Worm (Caenorhabditis elegans) whole organism, L4/young adult: ENCODE measurements around the gene Y46D2A.3.
"Not testable (repeated sequence)": the region's sequence is repeated elsewhere in the genome, so short reads cannot be mapped to it uniquely, and the experiment has no call there.

Source experiments
- W03F9.2 ChIP-seq: fragments of 150-350 bp; optimal IDR thresholded peaks from 2 replicates; lab custom pipeline; 2014; ENCODE audit warnings: missing biosample characterization, missing genetic modification characterization
- dao-5 ChIP-seq: sonication (generic microtip); optimal IDR thresholded peaks from 2 replicates; lab custom pipeline; 2016; ENCODE audit warnings: missing genotype, missing genetic modification characterization, moderate library complexity, missing compliant biosample characterization
- him-1 ChIP-seq: sonication (generic microtip); optimal IDR thresholded peaks from 2 replicates; lab custom pipeline; 2016; ENCODE audit warnings: missing genotype, missing genetic modification reagents, missing genetic modification characterization, missing compliant biosample characterization

Gene Y46D2A.3

ce11 chrII:3303582-3303981 lies 23.4 kb downstream of the Y46D2A.3 start:
- no peak for TF ChIP-seq him-1 (tag; lab: Kevin White, UChicago)
- TF ChIP-seq W03F9.2: no peak
- no peak for TF ChIP-seq dao-5

- no peak for TF ChIP-seq dao-5
- TF ChIP-seq W03F9.2: no peak
- no peak for TF ChIP-seq him-1 (tag; lab: Kevin White, UChicago)
Measured at ce11 chrII:3299457-3299856, 27.5 kb downstream of the Y46D2A.3 start, which contains the start of gene btb-22. btb-22 (plus strand) TSS chrII:3299757.

- TF ChIP-seq him-1 (tag; lab: Kevin White, UChicago) (no peak), dao-5 (no peak), W03F9.2 (no peak)
Measured at ce11 chrII:3297914-3298313, 29.1 kb downstream of the Y46D2A.3 start, which contains the start of gene btb-18. btb-18 (plus strand) TSS chrII:3298214.

- TF ChIP-seq dao-5: no peak
- no peak for TF ChIP-seq W03F9.2
- no peak for TF ChIP-seq him-1 (tag; lab: Kevin White, UChicago)
Measured at ce11 chrII:3296644-3297043, 30.4 kb downstream of the Y46D2A.3 start, which contains the start of gene btb-16. btb-16 (plus strand) TSS chrII:3296883.

ce11 chrII:3295193-3295592 lies 31.8 kb downstream of the Y46D2A.3 start, which contains the start of gene btb-17:
btb-17 (plus strand) TSS chrII:3295405.
- TF ChIP-seq W03F9.2 (no peak), him-1 (tag; lab: Kevin White, UChicago) (no peak), dao-5 (no peak)

ce11 chrII:3290544-3290943 lies 36.5 kb downstream of the Y46D2A.3 start, which contains the start of gene F39E9.14:
F39E9.14 (minus strand) TSS chrII:3290644.
- not testable (repeated sequence) for TF ChIP-seq dao-5; him-1 (tag; lab: Kevin White, UChicago); W03F9.2

ce11 chrII:3287073-3287472 lies 39.9 kb downstream of the Y46D2A.3 start, which contains the start of gene sri-63:
sri-63 (plus strand) TSS chrII:3287373.
- TF ChIP-seq him-1 (tag; lab: Kevin White, UChicago) (no peak), W03F9.2 (no peak), dao-5 (no peak)

- TF ChIP-seq W03F9.2 (no peak), dao-5 (no peak), him-1 (tag; lab: Kevin White, UChicago) (no peak)
Measured at ce11 chrII:3284558-3284957, 42.4 kb downstream of the Y46D2A.3 start, which contains the start of gene scl-15. scl-15 (minus strand) TSS chrII:3284658.

- TF ChIP-seq him-1 (tag; lab: Kevin White, UChicago): no peak
Measured at ce11 chrII:3282353-3282752, 44.7 kb downstream of the Y46D2A.3 start, which contains the start of gene nep-13. nep-13 (plus strand) TSS chrII:3282653.

ce11 chrII:3278634-3279033 lies 48.4 kb downstream of the Y46D2A.3 start, which contains the start of gene wht-4:
wht-4 (plus strand) TSS chrII:3278934.
- no peak for TF ChIP-seq dao-5
- TF ChIP-seq him-1 (tag; lab: Kevin White, UChicago): no peak
- TF ChIP-seq W03F9.2: no peak

ce11 chrII:3277686-3278085 lies 49.3 kb downstream of the Y46D2A.3 start, which contains the start of gene F02E11.4:
F02E11.4 (minus strand) TSS chrII:3277786.
- TF ChIP-seq dao-5: no peak
- no peak for TF ChIP-seq him-1 (tag; lab: Kevin White, UChicago)
- TF ChIP-seq W03F9.2: no peak
